Worm (Caenorhabditis elegans) whole organism, young adult: Measurements from ENCODE around the gene C06A1.7.

ENCODE experiments used
- B0035.1 ChIP-seq: sonication (generic microtip); optimal IDR thresholded peaks from 2 replicates; lab custom pipeline; 2016; ENCODE audit warnings: missing genetic modification characterization, mild to moderate bottlenecking, missing compliant biosample characterization, missing genotype, missing genetic modification reagents
- B0336.3 ChIP-seq: fragments of 200-800 bp; sonication (Bioruptor generic); IDR thresholded peaks from 2 replicates; pipeline ENCODE4 v1.3.6; 2022; ENCODE audit warnings: missing genetic modification characterization, missing compliant biosample characterization
- F49E8.2 ChIP-seq: sonication (generic microtip); optimal IDR thresholded peaks from 3 replicates; lab custom pipeline; 2017; ENCODE audit warnings: missing genetic modification characterization, mild to moderate bottlenecking, missing compliant biosample characterization, antibody characterized with exemption, moderate library complexity; ENCODE audit not compliant: insufficient read depth
- Y53G8AR.9 ChIP-seq: fragments of 200-800 bp; sonication (Bioruptor generic); conservative IDR thresholded peaks from 2 replicates; pipeline ENCODE4 v1.3.6; 2022; ENCODE audit warnings: missing genetic modification reagents, missing genetic modification characterization, missing compliant biosample characterization
- Y79H2A.3 ChIP-seq: fragments of 200-800 bp; sonication (Bioruptor generic); conservative IDR thresholded peaks from 2 replicates; pipeline ENCODE4 v1.3.6; 2022; ENCODE audit warnings: missing genetic modification reagents, missing genetic modification characterization, missing compliant biosample characterization
- ZK185.1 ChIP-seq: sonication (generic microtip); optimal IDR thresholded peaks from 2 replicates; lab custom pipeline; 2016; ENCODE audit warnings: mild to moderate bottlenecking, missing genetic modification characterization, missing compliant biosample characterization; ENCODE audit not compliant: poor library complexity, severe bottlenecking
- ama-1 ChIP-seq, 3 experiments: fragments of 150-350 bp in 1 of 3; sonication (generic microtip) in 2 of 3; optimal IDR thresholded peaks; 2 replicates each; lab custom pipeline; 2014 to 2018; ENCODE audit warnings: missing biosample characterization in 2 of 3, missing genetic modification characterization in 2 of 3, missing genetic modification reagents in 2 of 3
- athp-1 ChIP-seq: sonication (generic microtip); optimal IDR thresholded peaks from 2 replicates; lab custom pipeline; 2017; ENCODE audit warnings: mild to moderate bottlenecking, missing genetic modification characterization, missing compliant biosample characterization
- attf-6 ChIP-seq: fragments of 200-800 bp; sonication (Bioruptor generic); IDR thresholded peaks from 2 replicates; pipeline ENCODE4 v1.3.6; 2022; ENCODE audit warnings: missing genetic modification reagents, missing genetic modification characterization, missing compliant biosample characterization
- cebp-1 ChIP-seq, 2 experiments: fragments of 200-800 bp in 1 of 2; sonication (Bioruptor generic) in 1 of 2; sonication (generic microtip) in 1 of 2; IDR thresholded peaks in 1 of 2; optimal IDR thresholded peaks in 1 of 2; 2 replicates each; pipeline versions ENCODE4 v1.3.6 to Lab custom; 2017 to 2022; ENCODE audit warnings: missing compliant biosample characterization in 2 of 2, missing genetic modification characterization in 2 of 2, mild to moderate bottlenecking in 1 of 2, missing genetic modification reagents in 1 of 2, moderate library complexity in 1 of 2
- ceh-27 ChIP-seq: fragments of 200-800 bp; sonication (Bioruptor generic); optimal IDR thresholded peaks from 2 replicates; lab custom pipeline; 2018; ENCODE audit warnings: mild to moderate bottlenecking, missing genetic modification characterization, moderate library complexity, missing compliant biosample characterization
- ceh-40 ChIP-seq: fragments of 200-800 bp; sonication (Bioruptor generic); IDR thresholded peaks from 2 replicates; pipeline ENCODE4 v1.3.6; 2022; ENCODE audit warnings: missing genetic modification characterization, missing compliant biosample characterization
- chd-7 ChIP-seq: sonication (generic microtip); optimal IDR thresholded peaks from 2 replicates; lab custom pipeline; 2016; ENCODE audit warnings: mild to moderate bottlenecking, missing genetic modification characterization, moderate library complexity, missing compliant biosample characterization
- die-1 ChIP-seq: sonication (generic microtip); optimal IDR thresholded peaks from 2 replicates; lab custom pipeline; 2016; ENCODE audit warnings: missing genotype, mild to moderate bottlenecking, missing genetic modification characterization, missing compliant biosample characterization
- efl-1 ChIP-seq: fragments of 150-350 bp; optimal IDR thresholded peaks from 2 replicates; lab custom pipeline; 2014; ENCODE audit warnings: missing biosample characterization, missing genetic modification reagents, missing genetic modification characterization
- ekl-4 ChIP-seq: fragments of 200-800 bp; sonication (Bioruptor generic); IDR thresholded peaks from 2 replicates; pipeline ENCODE4 v1.3.6; 2022; ENCODE audit warnings: missing genetic modification reagents, missing genetic modification characterization, missing compliant biosample characterization
- him-1 ChIP-seq: sonication (generic microtip); optimal IDR thresholded peaks from 2 replicates; lab custom pipeline; 2016; ENCODE audit warnings: missing genotype, missing genetic modification reagents, missing genetic modification characterization, missing compliant biosample characterization
- hlh-26 ChIP-seq: fragments of 200-800 bp; sonication (Bioruptor generic); conservative IDR thresholded peaks from 2 replicates; pipeline ENCODE4 v1.3.6; 2022; ENCODE audit warnings: missing genetic modification reagents, missing genetic modification characterization, missing compliant biosample characterization
- hrde-1 ChIP-seq: sonication (generic microtip); optimal IDR thresholded peaks from 2 replicates; lab custom pipeline; 2016; ENCODE audit warnings: missing genetic modification characterization, mild to moderate bottlenecking, missing compliant biosample characterization, moderate library complexity, missing genotype, missing genetic modification reagents, borderline replicate concordance
- hsf-1 ChIP-seq: fragments of 200-800 bp; sonication (Bioruptor generic); IDR thresholded peaks from 2 replicates; pipeline ENCODE4 v1.3.6; 2022; ENCODE audit warnings: missing genetic modification reagents, missing genetic modification characterization, missing compliant biosample characterization
- let-607 ChIP-seq, 2 experiments: fragments of 200-800 bp in 1 of 2; sonication (Bioruptor generic) in 1 of 2; sonication (generic microtip) in 1 of 2; optimal IDR thresholded peaks; 2 replicates each; lab custom pipeline; 2016 to 2018; ENCODE audit warnings: mild to moderate bottlenecking in 2 of 2, missing compliant biosample characterization in 2 of 2, missing genetic modification characterization in 2 of 2, moderate library complexity in 2 of 2, missing genotype in 1 of 2
- lin-26 ChIP-seq: fragments of 200-800 bp; sonication (Bioruptor generic); IDR thresholded peaks from 2 replicates; pipeline ENCODE4 v1.3.6; 2022; ENCODE audit warnings: missing genetic modification reagents, missing genetic modification characterization, missing compliant biosample characterization
- lin-35 ChIP-seq, 3 experiments: fragments of 150-350 bp in 2 of 3; sonication (generic microtip) in 1 of 3; optimal IDR thresholded peaks; 2 replicates each; lab custom pipeline; 2014 to 2018; ENCODE audit warnings: missing biosample characterization in 3 of 3, missing genetic modification characterization in 3 of 3, missing genetic modification reagents in 3 of 3
- lin-54 ChIP-seq: fragments of 200-800 bp; sonication (Bioruptor generic); optimal IDR thresholded peaks from 2 replicates; lab custom pipeline; 2018; ENCODE audit warnings: mild to moderate bottlenecking, missing genetic modification characterization, missing compliant biosample characterization
- lsl-1 ChIP-seq: fragments of 200-800 bp; sonication (Bioruptor generic); optimal IDR thresholded peaks from 2 replicates; lab custom pipeline; 2018; ENCODE audit warnings: mild to moderate bottlenecking, missing genetic modification characterization, moderate library complexity, missing compliant biosample characterization
- madf-3 ChIP-seq: fragments of 200-800 bp; sonication (Bioruptor generic); IDR thresholded peaks from 2 replicates; pipeline ENCODE4 v1.3.6; 2022; ENCODE audit warnings: missing genetic modification reagents, missing genetic modification characterization, missing compliant biosample characterization
- madf-6 ChIP-seq: fragments of 200-800 bp; sonication (Bioruptor generic); IDR thresholded peaks from 2 replicates; pipeline ENCODE4 v1.3.6; 2022; ENCODE audit warnings: missing genetic modification reagents, missing genetic modification characterization, missing compliant biosample characterization
- mcd-1 ChIP-seq: fragments of 200-800 bp; sonication (Bioruptor generic); IDR thresholded peaks from 2 replicates; pipeline ENCODE4 v1.3.6; 2022; ENCODE audit warnings: missing genetic modification reagents, missing genetic modification characterization, missing compliant biosample characterization
- mel-28 ChIP-seq: sonication (generic microtip); optimal IDR thresholded peaks from 2 replicates; lab custom pipeline; 2016; ENCODE audit warnings: borderline replicate concordance, mild to moderate bottlenecking, missing genetic modification characterization, missing compliant biosample characterization
- nfyb-1 ChIP-seq: fragments of 200-800 bp; sonication (Bioruptor generic); IDR thresholded peaks from 2 replicates; pipeline ENCODE4 v1.3.6; 2022; ENCODE audit warnings: missing genetic modification reagents, missing genetic modification characterization, missing compliant biosample characterization
- nhr-120 ChIP-seq: fragments of 200-800 bp; sonication (Bioruptor generic); IDR thresholded peaks from 2 replicates; pipeline ENCODE4 v1.3.6; 2022; ENCODE audit warnings: missing genetic modification characterization, missing compliant biosample characterization
- nhr-90 ChIP-seq: sonication (generic microtip); optimal IDR thresholded peaks from 2 replicates; lab custom pipeline; 2016; ENCODE audit warnings: missing genotype, mild to moderate bottlenecking, missing genetic modification characterization, missing compliant biosample characterization
- pbrm-1 ChIP-seq: fragments of 200-800 bp; sonication (Bioruptor generic); IDR thresholded peaks from 2 replicates; pipeline ENCODE4 v1.3.6; 2022; ENCODE audit warnings: missing genetic modification reagents, missing genetic modification characterization, missing compliant biosample characterization
- snpc-1.3 ChIP-seq: sonication (generic microtip); optimal IDR thresholded peaks from 2 replicates; lab custom pipeline; 2017; ENCODE audit warnings: missing genetic modification characterization, mild to moderate bottlenecking, missing compliant biosample characterization, antibody characterized with exemption, moderate library complexity, missing genotype, missing genetic modification reagents; ENCODE audit not compliant: insufficient read depth
- snpc-3.4 ChIP-seq: sonication (generic microtip); optimal IDR thresholded peaks from 2 replicates; lab custom pipeline; 2017; ENCODE audit warnings: missing genetic modification characterization, mild to moderate bottlenecking, missing compliant biosample characterization, antibody characterized with exemption, moderate library complexity, missing genotype, missing genetic modification reagents
- snpc-4 ChIP-seq, 5 experiments: fragments of 150-350 bp in 1 of 5; sonication (generic microtip) in 4 of 5; optimal IDR thresholded peaks; 2 replicates each; lab custom pipeline; 2014 to 2018; ENCODE audit warnings: missing genetic modification characterization in 5 of 5, missing biosample characterization in 3 of 5, antibody characterized with exemption in 2 of 5, mild to moderate bottlenecking in 2 of 5, missing compliant biosample characterization in 2 of 5, missing genotype in 2 of 5, moderate library complexity in 2 of 5, missing genetic modification reagents in 1 of 5
- somi-1 ChIP-seq: fragments of 200-800 bp; sonication (Bioruptor generic); optimal IDR thresholded peaks from 2 replicates; lab custom pipeline; 2018; ENCODE audit warnings: mild to moderate bottlenecking, missing genetic modification characterization, missing compliant biosample characterization
- tbp1 ChIP-seq: fragments of 200-800 bp; sonication (Bioruptor generic); optimal IDR thresholded peaks from 2 replicates; lab custom pipeline; 2018; ENCODE audit warnings: mild to moderate bottlenecking, missing genetic modification characterization, missing compliant biosample characterization
- xnd-1 ChIP-seq: sonication (generic microtip); optimal IDR thresholded peaks from 2 replicates; lab custom pipeline; 2016; ENCODE audit warnings: missing genotype, missing genetic modification reagents, missing genetic modification characterization, missing compliant biosample characterization
- zim-3 ChIP-seq: sonication (generic microtip); optimal IDR thresholded peaks from 2 replicates; lab custom pipeline; 2017; ENCODE audit warnings: mild to moderate bottlenecking, missing genetic modification characterization, moderate library complexity, missing compliant biosample characterization
- ztf-25 ChIP-seq: fragments of 200-800 bp; sonication (Bioruptor generic); IDR thresholded peaks from 2 replicates; pipeline ENCODE4 v1.3.6; 2022; ENCODE audit warnings: missing genetic modification reagents, missing genetic modification characterization, missing compliant biosample characterization
- ztf-6 ChIP-seq: fragments of 200-800 bp; sonication (Bioruptor generic); IDR thresholded peaks from 2 replicates; pipeline ENCODE4 v1.3.6; 2022; ENCODE audit warnings: missing genetic modification reagents, missing genetic modification characterization, missing compliant biosample characterization

Gene C06A1.7

DNA sequence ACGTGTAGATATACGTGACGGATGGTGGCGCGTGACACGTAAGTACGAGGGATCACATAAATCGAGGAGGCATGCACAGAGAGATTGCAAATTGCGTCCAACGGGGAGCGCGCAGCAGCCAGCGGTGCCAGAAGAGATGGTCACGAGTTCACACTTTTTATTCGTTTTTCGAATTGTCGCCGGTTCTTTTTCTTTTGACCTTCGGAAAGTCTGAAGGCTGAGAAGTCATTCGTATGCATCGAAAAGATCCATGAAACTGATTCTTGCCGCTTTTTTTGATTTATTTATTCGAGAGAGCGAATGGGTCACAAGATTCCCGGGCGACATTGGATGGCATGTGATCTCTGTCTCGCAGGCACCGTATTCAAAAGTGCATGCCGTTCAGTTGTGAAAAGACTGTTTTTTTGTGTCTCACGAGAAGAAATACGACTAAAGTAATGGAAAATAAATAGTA, 5.7 kb upstream of the C06A1.7 start (continued):
- peak; percentile 39; the same call in 1 of the 2 replicates for TF ChIP-seq mcd-1
- TF ChIP-seq somi-1 (GFP tag; lab: Kevin White, UChicago) = peak; percentile 43
- TF ChIP-seq efl-1 (GFP tag; lab: Kevin White, UChicago) = no peak
- no peak for TF ChIP-seq attf-6 (GFP tag; lab: Robert Waterston, UW)

- TF ChIP-seq attf-6 (GFP tag; lab: Robert Waterston, UW) (0 out of 2 replicates have a peak, but pooled peaks have one; percentile 10), snpc-1.3 (peak; percentile 11), ceh-27 (GFP tag; lab: Kevin White, UChicago) (peak; percentile 1), athp-1 (tag; lab: Kevin White, UChicago) (peak; percentile 44), nhr-120 (GFP tag; lab: Robert Waterston, UW) (no peak), zim-3 (tag; lab: Kevin White, UChicago) (peak; percentile 62), mel-28 (no peak), lin-26 (0 out of 2 replicates have a peak, but pooled peaks have one; percentile 68), F49E8.2 (tag; lab: Kevin White, UChicago) (peak; percentile 81), ztf-25 (GFP tag; lab: Robert Waterston, UW) (no peak), nhr-90 (tag; lab: Kevin White, UChicago) (peak; percentile 4), xnd-1 (tag; lab: Kevin White, UChicago) (no peak), Y53G8AR.9 (0 out of 2 replicates have a peak, but pooled peaks have one; percentile 11), B0035.1 (tag; lab: Kevin White, UChicago) (no peak), hlh-26 (no peak), ekl-4 (0 out of 2 replicates have a peak, but pooled peaks have one; percentile 60), hrde-1 (tag; lab: Kevin White, UChicago) (peak; percentile 54), lin-35 (GFP tag; optimal IDR thresholded peaks at IDR 0.05; lab: Kevin White, UChicago) (peak in 1 of 3 experiments; percentile 41), lin-54 (GFP tag; lab: Kevin White, UChicago) (peak; percentile 23), tbp1 (GFP tag; lab: Kevin White, UChicago) (peak; percentile 9), him-1 (tag; lab: Kevin White, UChicago) (no peak), die-1 (tag; lab: Kevin White, UChicago) (peak; percentile 47), nfyb-1 (GFP tag; lab: Robert Waterston, UW) (peak; percentile 23; the same call in 1 of the 2 replicates), lsl-1 (GFP tag; lab: Kevin White, UChicago) (peak; percentile 36), madf-3 (GFP tag; lab: Robert Waterston, UW) (peak; percentile 69; the same call in 1 of the 2 replicates), hsf-1 (peak; percentile 53), ztf-6 (GFP tag; lab: Robert Waterston, UW) (no peak), pbrm-1 (GFP tag; lab: Robert Waterston, UW) (0 out of 2 replicates have a peak, but pooled peaks have one; percentile 57), let-607 (tag; optimal IDR thresholded peaks at IDR 0.05; lab: Kevin White, UChicago) (no peak), ZK185.1 (tag; lab: Kevin White, UChicago) (peak; percentile 6), ama-1 (optimal IDR thresholded peaks at IDR 0.05; lab: Kevin White, UChicago) (peak; percentile 28), ama-1 (GFP tag; optimal IDR thresholded peaks at IDR 0.05; lab: Kevin White, UChicago) (peak in 1 of 2 experiments; percentile 48), cebp-1 (GFP tag; IDR thresholded peaks at IDR 0.05; lab: Robert Waterston, UW) (no peak), cebp-1 (tag; optimal IDR thresholded peaks at IDR 0.05; lab: Kevin White, UChicago) (peak; percentile 48), snpc-4 (GFP tag; optimal IDR thresholded peaks at IDR 0.05; lab: Kevin White, UChicago) (peak; percentile 6), snpc-4 (tag; optimal IDR thresholded peaks at IDR 0.05; lab: Kevin White, UChicago) (no peak), ceh-40 (GFP tag; lab: Robert Waterston, UW) (peak; percentile 68; the same call in 1 of the 2 replicates), chd-7 (tag; lab: Kevin White, UChicago) (no peak), Y79H2A.3 (GFP tag; lab: Robert Waterston, UW) (0 out of 2 replicates have a peak, but pooled peaks have one; percentile 39), madf-6 (GFP tag; lab: Robert Waterston, UW) (peak; percentile 60; the same call in 1 of the 2 replicates), snpc-3.4 (tag; lab: Kevin White, UChicago) (peak; percentile 81), B0336.3 (peak; percentile 31; the same call in 1 of the 2 replicates)
Observed at ce11 chrII:10559671-10560184, 5.0 kb upstream of the C06A1.7 start.
